Worm (Caenorhabditis elegans): ENCODE measurements around the gene slc-25A18.2.
A peak's percentile ranks its signal among the peaks of the same experiment; 100 is the strongest.

slc-25A18.2 gene

ce11 chrIV:7507841-7508509, 33.1 kb downstream of the slc-25A18.2 start, which contains the start of the genes vdac-1 and R05G6.5:
TSS of gene vdac-1 (minus strand) at chrIV:7507891.
TSS of gene R05G6.5 (plus strand) at chrIV:7508367.
- TF ChIP-seq hlh-12 (tag; optimal IDR thresholded peaks at IDR 0.05): no peak
- TF ChIP-seq attf-5 (GFP tag; optimal IDR thresholded peaks at IDR 0.05): peak; percentile 80
- no peak for TF ChIP-seq rpc-1 (optimal IDR thresholded peaks at IDR 0.05)
- no peak for TF ChIP-seq rpc-1 (tag; optimal IDR thresholded peaks at IDR 0.05)
- TF ChIP-seq repo-1 (tag; optimal IDR thresholded peaks at IDR 0.05): peak; percentile 45
- TF ChIP-seq let-607 (tag; optimal IDR thresholded peaks at IDR 0.05): peak; percentile 75 to 78
- peak; percentile 42 for TF ChIP-seq ztf-18 (tag; optimal IDR thresholded peaks at IDR 0.05)
- no peak for TF ChIP-seq unc-62 (GFP tag; optimal IDR thresholded peaks at IDR 0.05)
- TF ChIP-seq nfya-1 (tag; optimal IDR thresholded peaks at IDR 0.05; ENCODE audit: borderline replicate concordance, insufficient read depth): no peak
- peak; percentile 81 for TF ChIP-seq lin-54 (GFP tag; optimal IDR thresholded peaks at IDR 0.05)
- TF ChIP-seq Y95B8A.8 (GFP tag; IDR thresholded peaks at IDR 0.05): peak; percentile 76
- peak; percentile 73 for TF ChIP-seq dox-1 (GFP tag; IDR thresholded peaks at IDR 0.05)
- 0 out of 2 replicates have a peak, but pooled peaks have one; percentile 8 for TF ChIP-seq egrh-3 (GFP tag; IDR thresholded peaks at IDR 0.05)
- peak; percentile 51 for TF ChIP-seq K12H6.12 (tag; optimal IDR thresholded peaks at IDR 0.05)
- peak; percentile 38 for TF ChIP-seq athp-1 (tag; optimal IDR thresholded peaks at IDR 0.05)
- TF ChIP-seq attf-3 (GFP tag; conservative IDR thresholded peaks at IDR 0.05): peak; percentile 67
- peak; percentile 54; the same call in 1 of the 2 replicates for TF ChIP-seq K11D2.4 (GFP tag; IDR thresholded peaks at IDR 0.05)
- TF ChIP-seq B0019.2 (GFP tag; conservative IDR thresholded peaks at IDR 0.05): no peak
- TF ChIP-seq ekl-4 (GFP tag; IDR thresholded peaks at IDR 0.05): peak; percentile 87
- peak; percentile 44; the same call in 1 of the 2 replicates for TF ChIP-seq nfyb-1 (GFP tag; IDR thresholded peaks at IDR 0.05)
- peak; percentile 75 for TF ChIP-seq B0336.3 (GFP tag; IDR thresholded peaks at IDR 0.05)
- no peak for TF ChIP-seq tbx-9 (tag; optimal IDR thresholded peaks at IDR 0.05; ENCODE audit: borderline replicate concordance)
- no peak for TF ChIP-seq F49E8.2 (tag; optimal IDR thresholded peaks at IDR 0.05; ENCODE audit: insufficient read depth)
- TF ChIP-seq lsy-27 (tag; optimal IDR thresholded peaks at IDR 0.05; ENCODE audit: borderline replicate concordance, insufficient read depth): no peak
- TF ChIP-seq pbrm-1 (GFP tag; IDR thresholded peaks at IDR 0.05): 0 out of 2 replicates have a peak, but pooled peaks have one; percentile 55
- TF ChIP-seq chd-7 (tag; optimal IDR thresholded peaks at IDR 0.05): peak; percentile 42
- TF ChIP-seq F23B12.7 (tag; optimal IDR thresholded peaks at IDR 0.05; ENCODE audit: insufficient read depth): peak; percentile 25
- peak; percentile 86 for TF ChIP-seq Y53G8AR.9 (GFP tag; conservative IDR thresholded peaks at IDR 0.05)
- TF ChIP-seq F52B5.7 (tag; optimal IDR thresholded peaks at IDR 0.05): peak; percentile 35
- TF ChIP-seq snpc-1.3 (tag; optimal IDR thresholded peaks at IDR 0.05; ENCODE audit: insufficient read depth): no peak
- peak in 1 of 3 experiments; percentile 73 for TF ChIP-seq lin-35 (GFP tag; optimal IDR thresholded peaks at IDR 0.05)
- no peak for TF ChIP-seq cebp-1 (GFP tag; IDR thresholded peaks at IDR 0.05)
- peak; percentile 73 for TF ChIP-seq cebp-1 (tag; optimal IDR thresholded peaks at IDR 0.05)
- TF ChIP-seq hmg-1.2 (GFP tag; IDR thresholded peaks at IDR 0.05): peak; percentile 92
- TF ChIP-seq rcor-1 (GFP tag; IDR thresholded peaks at IDR 0.05): peak; percentile 39; the same call in 1 of the 2 replicates
- no peak for TF ChIP-seq efl-1 (GFP tag; optimal IDR thresholded peaks at IDR 0.05)
- peak; percentile 48 for TF ChIP-seq ets-4 (GFP tag; optimal IDR thresholded peaks at IDR 0.05)
- no peak for TF ChIP-seq snpc-1.1 (tag; optimal IDR thresholded peaks at IDR 0.05; ENCODE audit: insufficient read depth)
- no peak for TF ChIP-seq lsl-1 (GFP tag; optimal IDR thresholded peaks at IDR 0.05)
- peak; percentile 68 for TF ChIP-seq lin-40 (tag; optimal IDR thresholded peaks at IDR 0.05)
- TF ChIP-seq ccch-3 (GFP tag; optimal IDR thresholded peaks at IDR 0.05): no peak
- peak; percentile 97 for TF ChIP-seq nhr-80 (tag; optimal IDR thresholded peaks at IDR 0.05)
- TF ChIP-seq hsf-1 (GFP tag; IDR thresholded peaks at IDR 0.05): 0 out of 2 replicates have a peak, but pooled peaks have one; percentile 54
- no peak for TF ChIP-seq nhr-27 (tag; optimal IDR thresholded peaks at IDR 0.05)
- TF ChIP-seq ztf-26 (tag; optimal IDR thresholded peaks at IDR 0.05): peak; percentile 21
- peak; percentile 45; the same call in 1 of the 2 replicates for TF ChIP-seq madf-6 (GFP tag; IDR thresholded peaks at IDR 0.05)

Data from whole organism, young adult.